Worm (Caenorhabditis elegans): ENCODE data around the gene ndub-6.

The ndub-6 gene

ce11 chrIV:11693493-11693892 lies 41.3 kb downstream of the ndub-6 start, which contains the start of gene ZK792.12:
ZK792.12 (plus strand) TSS chrIV:11693793.
- TF ChIP-seq nhr-120 (GFP tag; IDR thresholded peaks at IDR 0.05) (no peak), Y53F4B.3 (GFP tag; IDR thresholded peaks at IDR 0.05) (no peak), gei-17 (GFP tag; optimal IDR thresholded peaks at IDR 0.05) (no peak), akir-1 (GFP tag; optimal IDR thresholded peaks at IDR 0.05) (no peak), repo-1 (tag; optimal IDR thresholded peaks at IDR 0.05) (no peak), F49E8.2 (tag; optimal IDR thresholded peaks at IDR 0.05; ENCODE audit: insufficient read depth) (no peak), aptf-3 (GFP tag; IDR thresholded peaks at IDR 0.05) (no peak), unc-130 (GFP tag; optimal IDR thresholded peaks at IDR 0.05) (no peak), ekl-4 (GFP tag; IDR thresholded peaks at IDR 0.05) (no peak), let-526 (GFP tag; IDR thresholded peaks at IDR 0.05) (no peak), aptf-2 (GFP tag; conservative IDR thresholded peaks at IDR 0.05) (no peak), zim-3 (tag; optimal IDR thresholded peaks at IDR 0.05) (no peak), hrde-1 (tag; optimal IDR thresholded peaks at IDR 0.05; ENCODE audit: borderline replicate concordance) (no peak), lsl-1 (GFP tag; optimal IDR thresholded peaks at IDR 0.05) (no peak), pbrm-1 (GFP tag; IDR thresholded peaks at IDR 0.05) (no peak), lsy-27 (tag; optimal IDR thresholded peaks at IDR 0.05; ENCODE audit: borderline replicate concordance, insufficient read depth) (no peak)

DNA sequence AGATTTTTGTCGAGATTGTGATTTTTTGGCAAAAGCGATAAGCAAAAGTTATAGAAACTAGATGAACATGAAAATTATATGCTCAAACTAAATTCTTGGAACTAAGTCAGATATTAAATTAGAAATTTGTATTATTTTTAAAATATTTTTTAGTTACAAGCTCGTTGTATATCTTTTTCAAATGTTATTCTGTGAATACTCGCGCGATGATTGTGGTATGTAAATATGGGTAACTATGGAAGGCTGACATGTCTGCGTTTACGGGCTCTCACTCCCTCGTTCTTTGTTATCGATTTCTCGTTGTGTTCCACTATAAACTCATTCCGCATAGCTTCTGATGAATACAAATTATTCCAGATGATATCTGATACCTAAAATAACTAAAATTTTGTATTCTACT lies 41.9 kb downstream of the ndub-6 start, which contains the start of gene ZK792.7:
TSS of gene ZK792.7 (plus strand) at position 301 of the 400 bp plus-strand sequence.
- TF ChIP-seq egl-44 (GFP tag; IDR thresholded peaks at IDR 0.05), result no peak
- TF ChIP-seq lsl-1 (GFP tag; optimal IDR thresholded peaks at IDR 0.05), result no peak
- no peak for TF ChIP-seq attf-6 (GFP tag; IDR thresholded peaks at IDR 0.05)
- no peak for TF ChIP-seq tbx-9 (tag; optimal IDR thresholded peaks at IDR 0.05; ENCODE audit: borderline replicate concordance)
- TF ChIP-seq Y79H2A.3 (GFP tag; conservative IDR thresholded peaks at IDR 0.05), result no peak
- TF ChIP-seq tlf-1 (GFP tag; optimal IDR thresholded peaks at IDR 0.05), result no peak
- TF ChIP-seq madf-3 (GFP tag; IDR thresholded peaks at IDR 0.05), result no peak
- no peak for TF ChIP-seq ZK185.1 (tag; optimal IDR thresholded peaks at IDR 0.05; ENCODE audit: poor library complexity, severe bottlenecking)
- no peak for TF ChIP-seq nhr-179 (tag; optimal IDR thresholded peaks at IDR 0.05)
- no peak for TF ChIP-seq hrde-1 (tag; optimal IDR thresholded peaks at IDR 0.05; ENCODE audit: borderline replicate concordance)
- TF ChIP-seq Y56A3A.18 (GFP tag; IDR thresholded peaks at IDR 0.05), result no peak
- no peak for TF ChIP-seq ceh-91 (GFP tag; IDR thresholded peaks at IDR 0.05)

DNA sequence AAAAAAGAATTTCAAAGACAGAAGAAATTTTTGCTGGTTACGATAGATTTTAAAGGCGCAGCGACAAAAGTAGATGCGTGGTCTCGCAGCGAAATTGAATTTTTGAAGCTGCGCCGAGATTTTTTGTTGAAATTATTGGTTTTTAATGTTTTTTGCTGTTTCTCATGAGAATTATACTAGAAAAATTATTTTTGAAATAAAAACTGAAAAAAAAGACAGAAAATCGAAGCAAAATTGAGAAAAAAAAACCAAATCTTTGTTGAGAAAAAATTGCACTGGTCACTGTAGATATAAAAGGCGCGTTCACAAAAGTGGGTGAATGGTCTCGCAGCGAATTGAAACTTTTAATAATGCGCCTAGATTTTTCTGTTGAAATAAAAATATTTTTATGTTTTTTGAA lies 43.4 kb downstream of the ndub-6 start:
- TF ChIP-seq lin-26 (GFP tag; IDR thresholded peaks at IDR 0.05), result no peak
- no peak for TF ChIP-seq K12H6.12 (tag; optimal IDR thresholded peaks at IDR 0.05)
- TF ChIP-seq Y79H2A.3 (GFP tag; conservative IDR thresholded peaks at IDR 0.05), result no peak
- peak; percentile 23 for TF ChIP-seq unc-130 (GFP tag; optimal IDR thresholded peaks at IDR 0.05)
- TF ChIP-seq lin-54 (GFP tag; optimal IDR thresholded peaks at IDR 0.05), result peak; percentile 63
- no peak for TF ChIP-seq F23B12.7 (tag; optimal IDR thresholded peaks at IDR 0.05; ENCODE audit: insufficient read depth)
- no peak for TF ChIP-seq C06A6.2 (GFP tag; conservative IDR thresholded peaks at IDR 0.05)
- no peak for TF ChIP-seq bed-2 (GFP tag; IDR thresholded peaks at IDR 0.05)
- peak; percentile 56 for TF ChIP-seq snpc-1.3 (tag; optimal IDR thresholded peaks at IDR 0.05; ENCODE audit: insufficient read depth)
- no peak for TF ChIP-seq sdz-38 (tag; optimal IDR thresholded peaks at IDR 0.05)
- no peak for TF ChIP-seq ama-1 (optimal IDR thresholded peaks at IDR 0.05)
- no peak for TF ChIP-seq ama-1 (GFP tag; optimal IDR thresholded peaks at IDR 0.05)
- no peak for TF ChIP-seq mel-28 (tag; optimal IDR thresholded peaks at IDR 0.05; ENCODE audit: borderline replicate concordance)
- no peak for TF ChIP-seq rcor-1 (GFP tag; IDR thresholded peaks at IDR 0.05)
- peak; percentile 54 for TF ChIP-seq F49E8.2 (tag; optimal IDR thresholded peaks at IDR 0.05; ENCODE audit: insufficient read depth)
- TF ChIP-seq hrde-1 (tag; optimal IDR thresholded peaks at IDR 0.05; ENCODE audit: borderline replicate concordance), result peak; percentile 12
- no peak for TF ChIP-seq cebp-1 (GFP tag; IDR thresholded peaks at IDR 0.05)
- TF ChIP-seq cebp-1 (tag; optimal IDR thresholded peaks at IDR 0.05), result no peak
- TF ChIP-seq rpc-1 (optimal IDR thresholded peaks at IDR 0.05), result no peak
- TF ChIP-seq rpc-1 (tag; optimal IDR thresholded peaks at IDR 0.05), result no peak
- no peak for TF ChIP-seq nhr-120 (GFP tag; IDR thresholded peaks at IDR 0.05)
- TF ChIP-seq atf-7 (tag; optimal IDR thresholded peaks at IDR 0.05), result no peak
- TF ChIP-seq hlh-26 (GFP tag; conservative IDR thresholded peaks at IDR 0.05), result no peak
- TF ChIP-seq F10E7.11 (tag; optimal IDR thresholded peaks at IDR 0.05), result no peak
- peak; percentile 97 for TF ChIP-seq xnd-1 (tag; optimal IDR thresholded peaks at IDR 0.05)

Data from whole organism, young adult.